Fruit fly (Drosophila melanogaster) whole organism, embryonic: ENCODE results near the gene CG44006.

Source experiments
- Atf-2 ChIP-seq: fragments of 200-800 bp; sonication (Bioruptor generic); optimal IDR thresholded peaks from 2 replicates; lab custom pipeline; 2016; ENCODE audit warnings: missing biosample characterization, missing genetic modification characterization
- CG10267 ChIP-seq: fragments of 200-800 bp; sonication (Bioruptor generic); optimal IDR thresholded peaks from 2 replicates; lab custom pipeline; 2018; ENCODE audit warnings: missing biosample characterization, mild to moderate bottlenecking, missing genetic modification characterization, moderate library complexity
- CG11085 ChIP-seq: fragments of 200-800 bp; sonication (Bioruptor generic); IDR thresholded peaks from 2 replicates; pipeline ENCODE4 v1.3.6; 2022; ENCODE audit warnings: missing biosample characterization, missing genetic modification characterization
- CG12659 ChIP-seq: fragments of 200-800 bp; sonication (Bioruptor generic); optimal IDR thresholded peaks from 3 replicates; lab custom pipeline; 2017; ENCODE audit warnings: mild to moderate bottlenecking, missing biosample characterization, missing genetic modification reagents, missing genetic modification characterization
- CG13287 ChIP-seq: fragments of 200-800 bp; sonication (Bioruptor generic); IDR thresholded peaks from 2 replicates; pipeline ENCODE4 v1.3.6; 2022; ENCODE audit warnings: missing biosample characterization, missing genetic modification characterization; ENCODE audit not compliant: partially characterized antibody
- CG14050 ChIP-seq: fragments of 200-800 bp; sonication (Bioruptor generic); IDR thresholded peaks from 3 replicates; pipeline ENCODE4 v1.3.6; 2022; ENCODE audit warnings: missing biosample characterization, missing genetic modification characterization
- CG14710 ChIP-seq: fragments of 200-800 bp; sonication (Bioruptor generic); optimal IDR thresholded peaks from 3 replicates; lab custom pipeline; 2019; ENCODE audit warnings: missing biosample characterization, mild to moderate bottlenecking, missing genetic modification characterization, moderate library complexity
- CG15514 ChIP-seq: fragments of 200-800 bp; sonication (Bioruptor generic); optimal IDR thresholded peaks from 3 replicates; lab custom pipeline; 2017; ENCODE audit warnings: missing biosample characterization, missing genetic modification characterization, mild to moderate bottlenecking, moderate library complexity, missing genetic modification reagents
- CG17829 ChIP-seq: fragments of 200-800 bp; optimal IDR thresholded peaks from 2 replicates; lab custom pipeline; 2019; ENCODE audit warnings: missing biosample characterization, mild to moderate bottlenecking, missing genetic modification characterization, moderate library complexity
- CG18599 ChIP-seq: fragments of 200-800 bp; sonication (Bioruptor generic); optimal IDR thresholded peaks from 3 replicates; lab custom pipeline; 2017; ENCODE audit warnings: missing biosample characterization, missing genetic modification characterization, mild to moderate bottlenecking, moderate library complexity, missing genetic modification reagents
- CG2875 ChIP-seq: fragments of 200-800 bp; sonication (Bioruptor generic); optimal IDR thresholded peaks from 2 replicates; lab custom pipeline; 2017; ENCODE audit warnings: missing biosample characterization, mild to moderate bottlenecking, missing genetic modification characterization, missing genetic modification reagents
- CG31224 ChIP-seq: fragments of 200-800 bp; sonication (Bioruptor generic); IDR thresholded peaks from 2 replicates; pipeline ENCODE4 v1.3.6; 2022; ENCODE audit warnings: missing biosample characterization, missing genetic modification characterization
- CG4404 ChIP-seq: fragments of 200-800 bp; sonication (Bioruptor generic); IDR thresholded peaks from 2 replicates; pipeline ENCODE4 v1.3.6; 2022; ENCODE audit warnings: missing biosample characterization, missing genetic modification characterization
- CG4707 ChIP-seq: fragments of 200-800 bp; sonication (Bioruptor generic); optimal IDR thresholded peaks from 2 replicates; lab custom pipeline; 2018; ENCODE audit warnings: missing biosample characterization, mild to moderate bottlenecking, missing genetic modification characterization, moderate library complexity
- CG6813 ChIP-seq: fragments of 200-800 bp; sonication (Bioruptor generic); optimal IDR thresholded peaks from 2 replicates; lab custom pipeline; 2017; ENCODE audit warnings: missing biosample characterization, missing genetic modification characterization, mild to moderate bottlenecking, moderate library complexity, missing genetic modification reagents
- CG7357 ChIP-seq: fragments of 200-800 bp; sonication (Bioruptor generic); IDR thresholded peaks from 3 replicates; pipeline ENCODE4 v1.3.6; 2022; ENCODE audit warnings: missing biosample characterization, missing genetic modification characterization
- CG7987 ChIP-seq: fragments of 200-800 bp; sonication (Bioruptor generic); optimal IDR thresholded peaks from 2 replicates; lab custom pipeline; 2018; ENCODE audit warnings: missing biosample characterization, mild to moderate bottlenecking, missing genetic modification characterization, moderate library complexity
- CG9797 ChIP-seq: fragments of 200-800 bp; sonication (Bioruptor generic); optimal IDR thresholded peaks from 3 replicates; lab custom pipeline; 2018; ENCODE audit warnings: missing biosample characterization, mild to moderate bottlenecking, missing genetic modification characterization
- CG9817 ChIP-seq: fragments of 200-800 bp; sonication (Bioruptor generic); optimal IDR thresholded peaks from 2 replicates; lab custom pipeline; 2018; ENCODE audit warnings: missing biosample characterization, mild to moderate bottlenecking, missing genetic modification characterization, moderate library complexity
- CG9876 ChIP-seq: fragments of 200-800 bp; sonication (Bioruptor generic); optimal IDR thresholded peaks from 2 replicates; lab custom pipeline; 2016; ENCODE audit warnings: missing biosample characterization, missing genetic modification characterization
- Drgx ChIP-seq: fragments of 200-800 bp; sonication (Bioruptor generic); IDR thresholded peaks from 2 replicates; pipeline ENCODE4 v1.3.6; 2022; ENCODE audit warnings: missing biosample characterization, missing genetic modification characterization
- ERR ChIP-seq: fragments of 200-800 bp; sonication (Bioruptor generic); optimal IDR thresholded peaks from 2 replicates; lab custom pipeline; 2016; ENCODE audit warnings: missing biosample characterization, missing genetic modification characterization
- Ets97D ChIP-seq: fragments of 200-800 bp; sonication (Bioruptor generic); optimal IDR thresholded peaks from 3 replicates; lab custom pipeline; 2016; ENCODE audit warnings: missing biosample characterization, missing genetic modification characterization
- GATAe ChIP-seq: fragments of 200-800 bp; sonication (Bioruptor generic); conservative IDR thresholded peaks from 2 replicates; pipeline ENCODE4 v1.3.6; 2022; ENCODE audit warnings: missing biosample characterization, missing genetic modification characterization
- HLH54F ChIP-seq: fragments of 200-800 bp; sonication (Bioruptor generic); optimal IDR thresholded peaks from 3 replicates; lab custom pipeline; 2016; ENCODE audit warnings: missing biosample characterization, missing genetic modification characterization
- PHDP ChIP-seq: fragments of 200-800 bp; sonication (Bioruptor generic); optimal IDR thresholded peaks from 3 replicates; lab custom pipeline; 2018; ENCODE audit warnings: missing biosample characterization, mild to moderate bottlenecking, missing genetic modification characterization, moderate library complexity
- Rfx ChIP-seq: fragments of 200-800 bp; sonication (Bioruptor generic); IDR thresholded peaks from 2 replicates; pipeline ENCODE4 v1.3.6; 2022; ENCODE audit warnings: missing biosample characterization, missing genetic modification characterization
- Six4 ChIP-seq: fragments of 200-800 bp; sonication (Bioruptor generic); optimal IDR thresholded peaks from 2 replicates; lab custom pipeline; 2016; ENCODE audit warnings: missing biosample characterization, missing genetic modification characterization
- Stat92E ChIP-seq, 3 experiments: fragments of >200 bp in 2 of 3; fragments of 200-800 bp in 1 of 3; sonication (Bioruptor generic) in 1 of 3; optimal IDR thresholded peaks; 2 replicates each; lab custom pipeline; 2017 to 2019; ENCODE audit warnings: missing biosample characterization in 3 of 3, missing genetic modification characterization in 3 of 3, mild to moderate bottlenecking in 1 of 3, moderate library complexity in 1 of 3
- Xbp1 ChIP-seq: fragments of 200-800 bp; sonication (Bioruptor generic); optimal IDR thresholded peaks from 3 replicates; lab custom pipeline; 2016; ENCODE audit warnings: missing biosample characterization, mild to moderate bottlenecking, missing genetic modification characterization
- ap ChIP-seq: fragments of 200-800 bp; sonication (Bioruptor generic); IDR thresholded peaks from 2 replicates; pipeline ENCODE4 v1.3.6; 2022; ENCODE audit warnings: missing biosample characterization, missing genetic modification characterization
- bcd ChIP-seq: fragments of 200-800 bp; sonication (Bioruptor generic); optimal IDR thresholded peaks from 2 replicates; lab custom pipeline; 2017; ENCODE audit warnings: missing biosample characterization, mild to moderate bottlenecking, missing genetic modification characterization
- br ChIP-seq: fragments of >200 bp; optimal IDR thresholded peaks from 2 replicates; lab custom pipeline; 2017
- bsh ChIP-seq, 2 experiments: fragments of 200-800 bp; sonication (Bioruptor generic); optimal IDR thresholded peaks; 2 replicates each; lab custom pipeline; 2017 to 2018; ENCODE audit warnings: mild to moderate bottlenecking in 2 of 2, missing biosample characterization in 2 of 2, missing genetic modification characterization in 2 of 2, moderate library complexity in 1 of 2
- chm ChIP-seq: fragments of 200-800 bp; sonication (Bioruptor generic); IDR thresholded peaks from 2 replicates; pipeline ENCODE4 v1.3.6; 2022; ENCODE audit warnings: missing biosample characterization, missing genetic modification characterization
- corto ChIP-seq: fragments of 200-800 bp; sonication (Bioruptor generic); optimal IDR thresholded peaks from 2 replicates; lab custom pipeline; 2016; ENCODE audit warnings: missing biosample characterization, mild to moderate bottlenecking, missing genetic modification characterization, moderate library complexity
- crc ChIP-seq: fragments of 200-800 bp; sonication (Bioruptor generic); optimal IDR thresholded peaks from 2 replicates; lab custom pipeline; 2016; ENCODE audit warnings: missing biosample characterization, missing genetic modification characterization
- da ChIP-seq: fragments of 200-800 bp; sonication (Bioruptor generic); optimal IDR thresholded peaks from 2 replicates; lab custom pipeline; 2016; ENCODE audit warnings: missing biosample characterization, missing genetic modification characterization
- dimm ChIP-seq: fragments of 200-800 bp; sonication (Bioruptor generic); IDR thresholded peaks from 2 replicates; pipeline ENCODE4 v1.3.6; 2022; ENCODE audit warnings: missing biosample characterization, missing genetic modification characterization
- gce ChIP-seq: fragments of 200-800 bp; sonication (Bioruptor generic); IDR thresholded peaks from 3 replicates; pipeline ENCODE4 v1.3.6; 2022; ENCODE audit warnings: missing biosample characterization, missing genetic modification characterization
- gfzf ChIP-seq: fragments of 200-800 bp; sonication (Bioruptor generic); optimal IDR thresholded peaks from 2 replicates; lab custom pipeline; 2016; ENCODE audit warnings: missing biosample characterization, mild to moderate bottlenecking, missing genetic modification characterization, moderate library complexity
- h ChIP-seq: fragments of >200 bp; optimal IDR thresholded peaks from 2 replicates; lab custom pipeline; 2017
- lmd ChIP-seq: fragments of 200-800 bp; sonication (Bioruptor generic); IDR thresholded peaks from 2 replicates; pipeline ENCODE4 v1.3.6; 2022; ENCODE audit warnings: missing biosample characterization, missing genetic modification characterization
- org-1 ChIP-seq: fragments of 200-800 bp; sonication (Bioruptor generic); optimal IDR thresholded peaks from 2 replicates; lab custom pipeline; 2017; ENCODE audit warnings: missing biosample characterization, missing genetic modification characterization
- rib ChIP-seq: fragments of 200-800 bp; sonication (Bioruptor generic); IDR thresholded peaks from 2 replicates; pipeline ENCODE4 v1.3.6; 2022; ENCODE audit warnings: missing biosample characterization, missing genetic modification characterization
- shn ChIP-seq: fragments of 200-800 bp; sonication (Bioruptor generic); optimal IDR thresholded peaks from 3 replicates; lab custom pipeline; 2016; ENCODE audit warnings: missing biosample characterization, missing genetic modification characterization
- tna ChIP-seq: fragments of 200-800 bp; sonication (Bioruptor generic); IDR thresholded peaks from 2 replicates; pipeline ENCODE4 v1.3.6; 2022; ENCODE audit warnings: missing biosample characterization, missing genetic modification characterization; ENCODE audit not compliant: partially characterized antibody
- tx ChIP-seq: fragments of 200-800 bp; sonication (Bioruptor generic); optimal IDR thresholded peaks from 2 replicates; lab custom pipeline; 2016; ENCODE audit warnings: missing biosample characterization, missing genetic modification characterization

CG44006 gene

dm6 chr3L:18019645-18020509 is 50.1 kb downstream of the CG44006 start (continued):
- TF ChIP-seq CG4707 (GFP tag; lab: Kevin White, UChicago) (peak; percentile 92), lmd (GFP tag; lab: Robert Waterston, UW) (peak; percentile 70; the same call in 1 of the 2 replicates), gfzf (GFP tag; lab: Kevin White, UChicago) (peak; percentile 7), Rfx (GFP tag; lab: Robert Waterston, UW) (peak; percentile 93), ERR (GFP tag; lab: Kevin White, UChicago) (peak; percentile 57), Stat92E (GFP tag; optimal IDR thresholded peaks at IDR 0.05; lab: Kevin White, UChicago) (no peak), br (lab: Kevin White, UChicago) (no peak), CG12659 (GFP tag; lab: Kevin White, UChicago) (peak; percentile 84), corto (no peak), CG9817 (tag; lab: Kevin White, UChicago) (peak; percentile 71), bsh (GFP tag; optimal IDR thresholded peaks at IDR 0.05; lab: Kevin White, UChicago) (peak; percentile 33 to 86), CG17829 (peak; percentile 88), CG14050 (GFP tag; lab: Robert Waterston, UW) (peak; percentile 68), CG6813 (GFP tag; lab: Kevin White, UChicago) (peak; percentile 92), CG31224 (GFP tag; lab: Robert Waterston, UW) (peak; percentile 50), CG10267 (peak; percentile 79), GATAe (GFP tag; lab: Robert Waterston, UW) (peak; percentile 66), CG9876 (GFP tag; lab: Kevin White, UChicago) (peak; percentile 54), tna (GFP tag; lab: Robert Waterston, UW) (no peak), PHDP (tag; lab: Kevin White, UChicago) (peak; percentile 90), CG18599 (peak; percentile 80), shn (GFP tag; lab: Kevin White, UChicago) (peak; percentile 86), Atf-2 (GFP tag; lab: Kevin White, UChicago) (peak; percentile 77), bcd (GFP tag; lab: Kevin White, UChicago) (peak; percentile 88), CG7987 (GFP tag; lab: Kevin White, UChicago) (peak; percentile 93), CG9797 (GFP tag; lab: Kevin White, UChicago) (no peak), Six4 (GFP tag; lab: Kevin White, UChicago) (peak; percentile 66), Drgx (GFP tag; lab: Robert Waterston, UW) (peak; percentile 53), org-1 (GFP tag; lab: Kevin White, UChicago) (peak; percentile 73), crc (GFP tag; lab: Kevin White, UChicago) (peak; percentile 61), CG7357 (GFP tag; lab: Robert Waterston, UW) (0 out of 3 replicates have a peak, but pooled peaks have one; percentile 37), CG4404 (no peak), Xbp1 (GFP tag; lab: Kevin White, UChicago) (peak; percentile 87), chm (GFP tag; lab: Robert Waterston, UW) (peak; percentile 88), CG2875 (peak; percentile 86), CG13287 (GFP tag; lab: Robert Waterston, UW) (no peak; the same call in 1 of the 2 replicates), rib (GFP tag; lab: Robert Waterston, UW) (0 out of 2 replicates have a peak, but pooled peaks have one; percentile 13), CG14710 (tag; lab: Kevin White, UChicago) (peak; percentile 71), h (lab: Kevin White, UChicago) (no peak), Ets97D (GFP tag; lab: Kevin White, UChicago) (peak; percentile 49), HLH54F (GFP tag; lab: Kevin White, UChicago) (peak; percentile 64), CG11085 (GFP tag; lab: Robert Waterston, UW) (peak; percentile 72), gce (GFP tag; lab: Robert Waterston, UW) (peak; percentile 79; the same call in 1 of the 3 replicates), tx (GFP tag; lab: Kevin White, UChicago) (peak; percentile 57), ap (peak; percentile 74; the same call in 1 of the 2 replicates), dimm (GFP tag; lab: Robert Waterston, UW) (peak; percentile 55; the same call in 1 of the 2 replicates), da (GFP tag; lab: Kevin White, UChicago) (peak; percentile 81), CG15514 (GFP tag; lab: Kevin White, UChicago) (peak; percentile 88)
